Fruit fly (Drosophila melanogaster): ENCODE results near the gene CG8664.

- TF ChIP-seq CG8478 (optimal IDR thresholded peaks at IDR 0.05) (no peak), CTCF (optimal IDR thresholded peaks at IDR 0.05) (no peak)
Measured at dm6 chrX:17236468-17236867, 46.1 kb downstream of the CG8664 start.
